ENCODE assay signal across 1 fruit fly cellular context in the genomic region with DNA sequence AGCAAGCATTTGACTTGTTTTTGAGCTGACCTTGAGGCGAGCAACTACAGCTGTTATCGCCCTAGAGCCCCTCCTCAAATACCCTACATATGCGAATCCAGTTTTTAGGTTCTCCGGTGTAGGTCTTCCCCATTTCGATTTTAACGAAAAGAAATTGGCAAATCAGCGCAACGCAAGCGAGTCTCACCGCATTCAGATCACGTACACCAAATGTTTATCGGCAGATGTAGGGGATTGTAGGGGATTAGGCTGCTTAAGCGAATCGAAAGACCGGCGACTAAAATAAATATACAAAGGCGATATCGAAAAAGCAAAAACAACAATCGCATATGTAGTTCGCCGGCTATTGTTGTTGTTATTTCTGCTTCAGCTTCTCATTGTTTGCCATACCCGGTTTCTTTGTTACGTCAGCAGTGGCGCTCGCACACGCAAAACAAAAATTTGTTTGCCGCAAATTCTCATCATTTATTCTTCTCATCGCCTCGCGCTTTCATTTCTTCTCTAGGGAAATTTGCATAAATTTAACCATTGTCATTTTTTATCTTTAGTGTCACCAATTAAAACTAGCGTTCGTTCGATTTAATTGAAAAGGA.
TF ChIP-seq lines count a peak whose summit lies in the region.

No protein-coding gene starts in this region.

TF ChIP-seq in whole organism, embryonic, 481 proteins besides CTCF, POLR2A, EP300 and RAD21 (continued from another document):
- TF ChIP-seq CG8924 (tag; optimal IDR thresholded peaks at IDR 0.05; lab: Kevin White, UChicago) (peak; percentile 51), Elba2 (GFP tag; optimal IDR thresholded peaks at IDR 0.05; lab: Kevin White, UChicago) (no peak), CG9437 (GFP tag; optimal IDR thresholded peaks at IDR 0.05; lab: Kevin White, UChicago) (peak; percentile 5), D19B (GFP tag; optimal IDR thresholded peaks at IDR 0.05; lab: Kevin White, UChicago) (peak; percentile 75), dimm (GFP tag; IDR thresholded peaks at IDR 0.05; lab: Robert Waterston, UW) (no peak), Fer3 (tag; optimal IDR thresholded peaks at IDR 0.05; lab: Kevin White, UChicago) (peak; percentile 78), so (GFP tag; IDR thresholded peaks at IDR 0.05; lab: Robert Waterston, UW) (peak; percentile 76; the same call in 2 of the 3 replicates), CG6689 (GFP tag; IDR thresholded peaks at IDR 0.05; lab: Robert Waterston, UW) (peak; percentile 34; the same call in 1 of the 2 replicates), CG6175 (GFP tag; IDR thresholded peaks at IDR 0.05; lab: Robert Waterston, UW) (peak; percentile 51; the same call in 1 of the 3 replicates), CG12659 (GFP tag; optimal IDR thresholded peaks at IDR 0.05; lab: Kevin White, UChicago) (peak; percentile 60), scrt (GFP tag; optimal IDR thresholded peaks at IDR 0.05; lab: Kevin White, UChicago) (peak; percentile 41), CrebB (tag; optimal IDR thresholded peaks at IDR 0.05; lab: Kevin White, UChicago) (peak; percentile 31), CG5245 (GFP tag; optimal IDR thresholded peaks at IDR 0.05; lab: Kevin White, UChicago) (peak; percentile 15), gem (tag; optimal IDR thresholded peaks at IDR 0.05; lab: Kevin White, UChicago) (peak; percentile 78), ftz-f1 (GFP tag; optimal IDR thresholded peaks at IDR 0.05; lab: Kevin White, UChicago) (peak; percentile 51), NfI (GFP tag; optimal IDR thresholded peaks at IDR 0.05; lab: Kevin White, UChicago) (peak; percentile 66), CG4820 (GFP tag; optimal IDR thresholded peaks at IDR 0.05; lab: Kevin White, UChicago) (peak; percentile 22), CG13424 (tag; optimal IDR thresholded peaks at IDR 0.05; lab: Kevin White, UChicago) (peak; percentile 9), org-1 (GFP tag; optimal IDR thresholded peaks at IDR 0.05; lab: Kevin White, UChicago) (peak; percentile 68), CG8359 (GFP tag; optimal IDR thresholded peaks at IDR 0.05; lab: Kevin White, UChicago; ENCODE audit: borderline replicate concordance) (no peak), CG7745 (tag; optimal IDR thresholded peaks at IDR 0.05; lab: Kevin White, UChicago) (no peak)
